Fruit fly (Drosophila melanogaster): ENCODE data around the gene hid.

hid gene

dm6 chr3L:18191555-18192135 lies 6.2 kb upstream of the hid start:
- TF ChIP-seq ara (GFP tag; IDR thresholded peaks at IDR 0.05) (no peak), Jarid2 (GFP tag; optimal IDR thresholded peaks at IDR 0.05) (no peak), CG2199 (GFP tag; IDR thresholded peaks at IDR 0.05) (0 out of 3 replicates have a peak, but pooled peaks have one; percentile 51), CG10321 (GFP tag; IDR thresholded peaks at IDR 0.05) (no peak), tup (GFP tag; optimal IDR thresholded peaks at IDR 0.05) (no peak), Kr (GFP tag; optimal IDR thresholded peaks at IDR 0.05) (no peak), Max (GFP tag; optimal IDR thresholded peaks at IDR 0.05) (no peak), crol (GFP tag; IDR thresholded peaks at IDR 0.05) (peak; percentile 89), abd-A (tag; optimal IDR thresholded peaks at IDR 0.05) (peak; percentile 31), row (GFP tag; IDR thresholded peaks at IDR 0.05) (no peak), Atf-2 (GFP tag; optimal IDR thresholded peaks at IDR 0.05) (no peak), CG5180 (GFP tag; optimal IDR thresholded peaks at IDR 0.05) (no peak), CkIIα-i1 (GFP tag; IDR thresholded peaks at IDR 0.05) (no peak), CG3726 (GFP tag; IDR thresholded peaks at IDR 0.05) (no peak), CG2129 (GFP tag; IDR thresholded peaks at IDR 0.05; ENCODE audit: partially characterized antibody) (no peak), MBD-R2 (GFP tag; IDR thresholded peaks at IDR 0.05) (no peak), ewg (GFP tag; optimal IDR thresholded peaks at IDR 0.05) (peak; percentile 11), fd96Cb (tag; optimal IDR thresholded peaks at IDR 0.05) (no peak), nom (GFP tag; optimal IDR thresholded peaks at IDR 0.05) (no peak), CG8924 (tag; optimal IDR thresholded peaks at IDR 0.05) (no peak), sr (GFP tag; IDR thresholded peaks at IDR 0.05) (peak; percentile 80), sob (GFP tag; IDR thresholded peaks at IDR 0.05) (0 out of 2 replicates have a peak, but pooled peaks have one; percentile 5), CG8388 (GFP tag; optimal IDR thresholded peaks at IDR 0.05) (no peak), jigr1 (GFP tag; IDR thresholded peaks at IDR 0.05) (no peak), ATbp (GFP tag; optimal IDR thresholded peaks at IDR 0.05) (no peak), Deaf1 (tag; optimal IDR thresholded peaks at IDR 0.05) (peak; percentile 44), ttk (GFP tag; IDR thresholded peaks at IDR 0.05) (peak; percentile 43; the same call in 1 of the 2 replicates), bcd (GFP tag; optimal IDR thresholded peaks at IDR 0.05) (no peak), CG32532 (GFP tag; IDR thresholded peaks at IDR 0.05) (peak; percentile 40; the same call in 1 of the 2 replicates), bsh (GFP tag; optimal IDR thresholded peaks at IDR 0.05) (peak in 1 of 2 experiments; percentile 23), Rfx (GFP tag; IDR thresholded peaks at IDR 0.05) (peak; percentile 22; the same call in 1 of the 2 replicates)

DNA sequence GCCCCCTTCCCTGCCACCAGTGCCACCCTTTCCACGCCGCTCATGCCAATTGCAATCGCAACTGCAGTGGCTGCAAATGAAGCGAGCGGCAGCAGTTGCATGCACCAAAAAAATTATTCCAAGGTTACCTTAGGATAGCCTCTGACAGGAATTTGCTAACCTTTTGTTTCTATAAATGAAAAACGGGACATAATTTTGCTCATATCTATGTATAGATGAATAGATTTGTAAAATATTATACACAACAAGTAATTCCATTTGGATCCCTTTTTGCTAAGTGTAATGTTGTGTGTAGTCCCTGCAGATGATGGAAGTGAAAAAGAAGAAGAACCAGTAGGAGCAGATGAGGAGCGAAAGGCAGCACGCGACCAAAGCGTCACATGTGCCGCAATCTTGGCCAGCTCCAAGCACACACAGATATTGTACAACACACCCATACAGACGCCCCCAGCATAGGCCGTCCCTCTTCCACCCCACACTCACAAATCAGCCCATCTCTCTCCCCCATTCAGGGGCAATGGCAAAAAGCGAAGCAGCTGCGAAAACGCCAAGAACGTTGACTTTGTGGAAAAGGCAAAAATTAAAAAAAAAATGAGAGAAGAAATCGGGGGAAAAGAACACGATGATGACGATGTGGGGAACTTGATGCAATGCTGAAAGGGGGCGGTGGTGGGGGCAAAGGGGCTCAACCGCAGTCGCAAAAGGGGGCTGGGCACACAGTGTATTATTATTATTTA lies 5.2 kb upstream of the hid start:
- peak; percentile 85 for TF ChIP-seq corto (GFP tag; optimal IDR thresholded peaks at IDR 0.05)
- TF ChIP-seq cg (GFP tag; optimal IDR thresholded peaks at IDR 0.05), result peak; percentile 32
- no peak for TF ChIP-seq CG12071 (GFP tag; optimal IDR thresholded peaks at IDR 0.05)
- TF ChIP-seq nau (GFP tag; optimal IDR thresholded peaks at IDR 0.05), result peak; percentile 57
- TF ChIP-seq trem (tag; optimal IDR thresholded peaks at IDR 0.05), result no peak
- peak in 1 of 2 experiments; percentile 37 for TF ChIP-seq Pdp1 (GFP tag; optimal IDR thresholded peaks at IDR 0.05)
- TF ChIP-seq CG1832 (GFP tag; optimal IDR thresholded peaks at IDR 0.05), result peak; percentile 49
- 0 out of 3 replicates have a peak, but pooled peaks have one; percentile 31 for TF ChIP-seq sr (GFP tag; IDR thresholded peaks at IDR 0.05)
- no peak for TF ChIP-seq mam (GFP tag; optimal IDR thresholded peaks at IDR 0.05)
- TF ChIP-seq usp (GFP tag; optimal IDR thresholded peaks at IDR 0.05), result no peak
- TF ChIP-seq Mrtf (GFP tag; IDR thresholded peaks at IDR 0.05), result 0 out of 3 replicates have a peak, but pooled peaks have one; percentile 10
- peak; percentile 86 for TF ChIP-seq lbe (GFP tag; optimal IDR thresholded peaks at IDR 0.05)
- peak; percentile 85 for TF ChIP-seq Drgx (GFP tag; IDR thresholded peaks at IDR 0.05)
- TF ChIP-seq Med (GFP tag), result peak; percentile 60
- TF ChIP-seq Xrp1 (GFP tag; IDR thresholded peaks at IDR 0.05), result 0 out of 2 replicates have a peak, but pooled peaks have one; percentile 3
- peak; percentile 68 for TF ChIP-seq nom (GFP tag; optimal IDR thresholded peaks at IDR 0.05)
- TF ChIP-seq bsh (GFP tag; optimal IDR thresholded peaks at IDR 0.05), result peak in 1 of 2 experiments; percentile 93
- no peak for TF ChIP-seq CrebB (tag; optimal IDR thresholded peaks at IDR 0.05)
- peak; percentile 57 for TF ChIP-seq crol (GFP tag; IDR thresholded peaks at IDR 0.05)

All from whole organism, embryonic.